Worm (Caenorhabditis elegans) whole organism, L4 larva: ENCODE results near the gene B0252.11.
A peak's percentile ranks its signal among the peaks of the same experiment; 100 is the strongest.

Source experiments
- D1046.2 ChIP-seq: fragments of 200-800 bp; sonication (Bioruptor generic); IDR thresholded peaks from 2 replicates; pipeline ENCODE4 v1.3.6; 2022; ENCODE audit warnings: missing genetic modification characterization, missing compliant biosample characterization
- F10B5.3 ChIP-seq: sonication (generic microtip); optimal IDR thresholded peaks from 2 replicates; lab custom pipeline; 2016; ENCODE audit warnings: mild to moderate bottlenecking, missing genetic modification characterization, missing compliant biosample characterization
- F44E2.7 ChIP-seq: fragments of 200-800 bp; sonication (Bioruptor generic); IDR thresholded peaks from 2 replicates; pipeline ENCODE4 v2.1.2; 2022; ENCODE audit warnings: missing genetic modification characterization, missing compliant biosample characterization
- R02D3.7 ChIP-seq: fragments of 150-350 bp; sonication (generic microtip); optimal IDR thresholded peaks from 3 replicates; lab custom pipeline; 2014; ENCODE audit warnings: missing biosample characterization, missing genetic modification characterization
- T26A8.4 ChIP-seq: fragments of 200-800 bp; sonication (Bioruptor generic); IDR thresholded peaks from 2 replicates; pipeline ENCODE4 v1.3.6; 2022; ENCODE audit warnings: missing genetic modification characterization, missing compliant biosample characterization
- Y48G9A.11 ChIP-seq: fragments of 200-800 bp; sonication (Bioruptor generic); IDR thresholded peaks from 2 replicates; pipeline ENCODE4 v1.3.6; 2022; ENCODE audit warnings: missing genetic modification reagents, missing genetic modification characterization, missing compliant biosample characterization
- Y75B8A.6 ChIP-seq: fragments of 200-800 bp; sonication (Bioruptor generic); IDR thresholded peaks from 2 replicates; pipeline ENCODE4 v1.3.6; 2022; ENCODE audit warnings: missing genetic modification reagents, missing genetic modification characterization, missing compliant biosample characterization
- aha-1 ChIP-seq: fragments of 150-350 bp; peaks from one replicate; lab custom pipeline; 2014; ENCODE audit warnings: missing biosample characterization, missing genetic modification characterization
- arid-1 ChIP-seq: fragments of 200-800 bp; sonication (Bioruptor generic); conservative IDR thresholded peaks from 2 replicates; pipeline ENCODE4 v1.3.6; 2022; ENCODE audit warnings: missing genetic modification reagents, missing genetic modification characterization, missing compliant biosample characterization
- ceh-28 ChIP-seq: fragments of 150-350 bp; optimal IDR thresholded peaks from 2 replicates; lab custom pipeline; 2014; ENCODE audit warnings: missing biosample characterization, missing genetic modification reagents, missing genetic modification characterization
- ceh-44 ChIP-seq: fragments of 200-800 bp; sonication (Bioruptor generic); IDR thresholded peaks from 2 replicates; pipeline ENCODE4 v1.3.6; 2022; ENCODE audit warnings: missing genetic modification reagents, missing genetic modification characterization, missing compliant biosample characterization
- ctbp-1 ChIP-seq: fragments of 200-800 bp; sonication (Bioruptor generic); IDR thresholded peaks from 2 replicates; pipeline ENCODE4 v1.3.6; 2022; ENCODE audit warnings: missing genetic modification reagents, missing genetic modification characterization, missing compliant biosample characterization
- daf-16 ChIP-seq, 3 experiments: sonication (generic microtip); optimal IDR thresholded peaks; 2 replicates each; lab custom pipeline; 2016 to 2017; ENCODE audit warnings: missing genetic modification characterization in 3 of 3, missing genetic modification reagents in 3 of 3, mild to moderate bottlenecking in 2 of 3, missing compliant biosample characterization in 2 of 3, missing biosample characterization in 1 of 3, moderate library complexity in 1 of 3
- daf-8 ChIP-seq: fragments of 200-800 bp; sonication (Bioruptor generic); IDR thresholded peaks from 2 replicates; pipeline ENCODE4 v1.3.6; 2022; ENCODE audit warnings: missing genetic modification characterization, missing compliant biosample characterization
- dmd-6 ChIP-seq: fragments of 200-800 bp; sonication (Bioruptor generic); IDR thresholded peaks from 2 replicates; pipeline ENCODE4 v1.3.6; 2022; ENCODE audit warnings: missing genetic modification reagents, missing genetic modification characterization, missing compliant biosample characterization
- dmd-8 ChIP-seq: fragments of 200-800 bp; sonication (Bioruptor generic); IDR thresholded peaks from 2 replicates; pipeline ENCODE4 v1.3.6; 2022; ENCODE audit warnings: missing genetic modification characterization, missing compliant biosample characterization
- dmd-9 ChIP-seq: fragments of 200-800 bp; sonication (Bioruptor generic); IDR thresholded peaks from 2 replicates; pipeline ENCODE4 v1.3.6; 2022; ENCODE audit warnings: missing genetic modification reagents, missing genetic modification characterization, missing compliant biosample characterization
- dpl-1 ChIP-seq: fragments of 150-350 bp; optimal IDR thresholded peaks from 2 replicates; lab custom pipeline; 2014; ENCODE audit warnings: missing biosample characterization, missing genetic modification reagents, missing genetic modification characterization
- dve-1 ChIP-seq: sonication (generic microtip); optimal IDR thresholded peaks from 2 replicates; lab custom pipeline; 2017; ENCODE audit warnings: antibody characterized with exemption, mild to moderate bottlenecking, missing genetic modification characterization, missing compliant biosample characterization; ENCODE audit not compliant: insufficient read depth
- egl-27 ChIP-seq: sonication (generic microtip); optimal IDR thresholded peaks from 3 replicates; lab custom pipeline; 2017; ENCODE audit warnings: missing biosample characterization, missing genetic modification reagents, missing genetic modification characterization
- fkh-10 ChIP-seq: fragments of 150-350 bp; optimal IDR thresholded peaks from 2 replicates; lab custom pipeline; 2014; ENCODE audit warnings: missing biosample characterization, missing genetic modification reagents, missing genetic modification characterization
- gei-8 ChIP-seq: fragments of 200-800 bp; sonication (Bioruptor generic); optimal IDR thresholded peaks from 2 replicates; lab custom pipeline; 2018; ENCODE audit warnings: mild to moderate bottlenecking, missing genetic modification characterization, missing compliant biosample characterization
- hlh-11 ChIP-seq: fragments of 200-800 bp; sonication (Bioruptor generic); optimal IDR thresholded peaks from 2 replicates; lab custom pipeline; 2018; ENCODE audit warnings: mild to moderate bottlenecking, missing genetic modification characterization, missing compliant biosample characterization
- lin-13 ChIP-seq: fragments of 150-350 bp; optimal IDR thresholded peaks from 2 replicates; lab custom pipeline; 2014; ENCODE audit warnings: missing biosample characterization, missing genetic modification reagents, missing genetic modification characterization
- lin-38 ChIP-seq: fragments of 200-800 bp; sonication (Bioruptor generic); IDR thresholded peaks from 2 replicates; pipeline ENCODE4 v1.3.6; 2022; ENCODE audit warnings: missing genetic modification reagents, missing genetic modification characterization, missing compliant biosample characterization
- lin-39 ChIP-seq: fragments of 150-350 bp; optimal IDR thresholded peaks from 2 replicates; lab custom pipeline; 2014; ENCODE audit warnings: missing biosample characterization, missing genetic modification reagents, missing genetic modification characterization
- lsy-2 ChIP-seq, 2 experiments: fragments of 150-350 bp in 1 of 2; sonication (generic microtip) in 1 of 2; optimal IDR thresholded peaks; 2 replicates each; lab custom pipeline; 2014 to 2017; ENCODE audit warnings: missing biosample characterization in 2 of 2, missing genetic modification characterization in 2 of 2
- madf-9 ChIP-seq: fragments of 200-800 bp; sonication (Bioruptor generic); conservative IDR thresholded peaks from 2 replicates; pipeline ENCODE4 v1.3.6; 2022; ENCODE audit warnings: missing genetic modification reagents, missing genetic modification characterization, missing compliant biosample characterization
- mep-1 ChIP-seq: fragments of 150-350 bp; sonication (generic microtip); optimal IDR thresholded peaks from 3 replicates; lab custom pipeline; 2014; ENCODE audit warnings: missing biosample characterization, missing genetic modification characterization
- mxl-3 ChIP-seq: fragments of 200-800 bp; sonication (Bioruptor generic); optimal IDR thresholded peaks from 2 replicates; lab custom pipeline; 2018; ENCODE audit warnings: mild to moderate bottlenecking, missing genetic modification characterization, missing compliant biosample characterization
- nhr-111 ChIP-seq: fragments of 200-800 bp; sonication (Bioruptor generic); optimal IDR thresholded peaks from 2 replicates; lab custom pipeline; 2018; ENCODE audit warnings: mild to moderate bottlenecking, missing genetic modification characterization, missing compliant biosample characterization
- nhr-237 ChIP-seq: sonication (generic microtip); optimal IDR thresholded peaks from 2 replicates; lab custom pipeline; 2017; ENCODE audit warnings: missing biosample characterization, missing genetic modification characterization
- nhr-41 ChIP-seq: fragments of 200-800 bp; sonication (Bioruptor generic); IDR thresholded peaks from 2 replicates; pipeline ENCODE4 v1.3.6; 2022; ENCODE audit warnings: missing genetic modification reagents, missing genetic modification characterization, missing compliant biosample characterization
- nhr-76 ChIP-seq: fragments of 150-350 bp; optimal IDR thresholded peaks from 2 replicates; lab custom pipeline; 2014; ENCODE audit warnings: missing biosample characterization, missing genetic modification characterization
- rbr-2 ChIP-seq: sonication (generic microtip); optimal IDR thresholded peaks from 2 replicates; lab custom pipeline; 2016; ENCODE audit warnings: missing genotype, missing genetic modification characterization, missing compliant biosample characterization
- spr-1 ChIP-seq: sonication (generic microtip); optimal IDR thresholded peaks from 2 replicates; lab custom pipeline; 2016; ENCODE audit warnings: mild to moderate bottlenecking, missing genetic modification characterization, missing compliant biosample characterization
- tag-97 ChIP-seq: fragments of 200-800 bp; sonication (Bioruptor generic); IDR thresholded peaks from 2 replicates; pipeline ENCODE4 v1.3.6; 2022; ENCODE audit warnings: missing genetic modification characterization, missing compliant biosample characterization
- unc-62 ChIP-seq, 3 experiments: fragments of 150-350 bp in 1 of 3; sonication (generic microtip); optimal IDR thresholded peaks in 2 of 3; peaks in 1 of 3; 1 replicate in 1 of 3; 2 replicates in 2 of 3; lab custom pipeline; 2014 to 2017; ENCODE audit warnings: missing biosample characterization in 3 of 3, missing genetic modification characterization in 3 of 3, missing genetic modification reagents in 3 of 3, missing genotype in 1 of 3
- zfp-2 ChIP-seq: sonication (generic microtip); optimal IDR thresholded peaks from 2 replicates; lab custom pipeline; 2016; ENCODE audit warnings: mild to moderate bottlenecking, missing genetic modification characterization, missing compliant biosample characterization
- zfp-3 ChIP-seq: fragments of 200-800 bp; sonication (Bioruptor generic); conservative IDR thresholded peaks from 2 replicates; pipeline ENCODE4 v1.3.6; 2022; ENCODE audit warnings: missing genetic modification reagents, missing genetic modification characterization, missing compliant biosample characterization

B0252.11 gene

DNA sequence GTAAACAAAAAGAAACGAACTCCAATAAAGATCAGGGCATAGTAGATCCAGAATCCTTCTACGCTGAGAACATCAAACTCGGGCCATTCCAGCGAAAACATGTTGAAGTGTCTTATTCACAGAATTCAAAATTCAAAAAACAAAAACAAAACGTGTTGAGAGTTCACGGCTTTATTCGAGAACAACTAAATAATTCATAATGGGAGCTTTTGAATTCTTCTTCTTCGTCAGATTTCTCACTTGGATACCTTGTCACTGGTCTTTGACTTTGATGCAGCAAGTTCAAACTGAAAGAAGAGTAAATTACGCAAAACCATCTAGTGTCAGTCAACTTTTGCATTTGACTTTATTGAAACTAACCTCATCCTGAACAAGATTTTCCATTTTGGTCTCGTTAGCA, at the start of gene B0252.11:
TSS of gene B0252.11 (minus strand) at position 101 of the 400 bp plus-strand sequence.
- TF ChIP-seq aha-1 (peak; percentile 42), mep-1 (tag; lab: Kevin White, UChicago) (no peak), tag-97 (GFP tag; lab: Robert Waterston, UW) (no peak), spr-1 (no peak), dmd-6 (GFP tag; lab: Robert Waterston, UW) (no peak)

DNA sequence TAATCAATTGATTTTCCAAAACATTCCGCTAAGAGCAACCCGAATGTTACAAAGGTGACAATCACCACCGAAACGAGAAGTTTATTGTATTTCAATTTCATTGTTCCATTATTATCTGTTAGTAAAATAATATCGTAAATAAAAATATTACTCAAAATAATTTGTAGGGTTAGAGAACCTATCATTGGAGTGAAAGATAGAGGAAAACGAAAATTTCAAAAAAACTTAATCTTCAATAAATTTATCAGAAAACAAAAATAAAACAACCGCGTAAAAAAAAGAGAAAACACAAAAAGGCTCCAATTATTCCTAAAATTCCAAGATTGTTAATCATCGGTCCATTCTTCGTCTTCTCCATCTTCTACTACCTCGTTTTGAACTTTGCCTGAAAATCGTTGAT, 48.0 kb upstream of the B0252.11 start, which contains the start of gene tra-2:
TSS of gene tra-2 (minus strand) at position 101 of the 400 bp plus-strand sequence.
- TF ChIP-seq mxl-3: no peak
- TF ChIP-seq rbr-2: no peak
- TF ChIP-seq daf-8 (GFP tag; lab: Robert Waterston, UW): no peak
- no peak for TF ChIP-seq ceh-44

DNA sequence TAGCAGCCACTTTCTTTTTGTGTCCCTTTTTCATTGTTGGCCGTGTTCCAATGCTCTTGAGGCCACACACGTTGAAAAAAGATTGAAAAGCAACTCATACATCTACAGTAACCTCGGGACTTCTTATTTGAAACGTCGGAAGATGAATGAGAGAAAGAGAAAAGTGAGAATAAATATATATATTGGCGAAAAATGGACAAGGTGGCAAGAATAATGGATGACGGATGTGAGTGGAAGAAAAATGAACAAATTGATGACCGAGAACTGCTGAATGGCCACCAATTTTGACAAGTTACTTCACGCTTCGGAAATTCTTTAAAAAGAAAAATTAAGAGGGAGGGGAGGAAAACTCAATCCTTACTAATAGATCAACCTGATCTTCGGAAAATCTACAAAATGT, 40.5 kb upstream of the B0252.11 start:
- no peak for TF ChIP-seq dpl-1 (GFP tag; lab: Kevin White, UChicago)
- TF ChIP-seq unc-62 (GFP tag; optimal IDR thresholded peaks at IDR 0.05 in 1 of 2; lab: Kevin White, UChicago): peak in 1 of 2 experiments; percentile 95
- no peak for TF ChIP-seq unc-62 (tag; optimal IDR thresholded peaks at IDR 0.05; lab: Kevin White, UChicago)

DNA sequence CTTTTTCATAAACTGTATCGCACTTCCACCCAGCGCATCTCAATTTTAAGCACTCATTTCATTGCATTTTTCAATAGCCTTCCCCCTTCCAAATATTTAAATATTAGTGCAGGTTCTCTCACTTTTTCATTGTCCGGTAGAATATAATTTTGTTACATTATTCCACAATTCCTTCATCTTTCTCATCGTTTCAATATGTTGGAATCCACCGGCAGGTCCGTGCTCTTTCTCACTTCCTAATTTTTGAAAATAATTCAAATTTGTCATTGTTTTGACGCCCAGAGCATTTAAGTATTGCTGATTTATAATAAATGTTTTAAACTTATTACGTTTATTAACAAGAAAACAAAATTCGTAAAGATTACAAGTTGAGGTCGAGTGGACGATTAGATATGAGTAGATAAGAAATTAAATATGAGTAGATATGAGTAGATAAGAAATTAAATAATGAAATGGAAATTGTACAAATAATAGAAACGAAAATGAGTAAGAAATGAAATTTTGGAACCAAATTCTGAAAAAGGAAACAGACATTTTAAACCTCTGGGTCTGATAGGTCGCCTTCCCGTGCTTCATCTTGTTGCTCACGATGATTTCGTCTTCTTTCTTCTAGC, 37.6 kb upstream of the B0252.11 start:
- TF ChIP-seq gei-8 (GFP tag; lab: Kevin White, UChicago) (no peak), daf-16 (GFP tag; optimal IDR thresholded peaks at IDR 0.05; lab: Kevin White, UChicago) (no peak), daf-16 (tag; optimal IDR thresholded peaks at IDR 0.05; lab: Kevin White, UChicago) (peak; percentile 33), madf-9 (GFP tag; lab: Robert Waterston, UW) (no peak), ceh-28 (tag; lab: Kevin White, UChicago) (no peak), Y48G9A.11 (no peak), dmd-6 (GFP tag; lab: Robert Waterston, UW) (no peak), arid-1 (GFP tag; lab: Robert Waterston, UW) (peak; percentile 35; the same call in 1 of the 2 replicates), lsy-2 (tag; optimal IDR thresholded peaks at IDR 0.05; lab: Kevin White, UChicago) (peak in 1 of 2 experiments; percentile 12), dve-1 (tag; lab: Kevin White, UChicago) (peak; percentile 10), lin-38 (GFP tag; lab: Robert Waterston, UW) (peak; percentile 14; the same call in 1 of the 2 replicates), aha-1 (peak; percentile 92), nhr-111 (GFP tag; lab: Kevin White, UChicago) (no peak)

DNA sequence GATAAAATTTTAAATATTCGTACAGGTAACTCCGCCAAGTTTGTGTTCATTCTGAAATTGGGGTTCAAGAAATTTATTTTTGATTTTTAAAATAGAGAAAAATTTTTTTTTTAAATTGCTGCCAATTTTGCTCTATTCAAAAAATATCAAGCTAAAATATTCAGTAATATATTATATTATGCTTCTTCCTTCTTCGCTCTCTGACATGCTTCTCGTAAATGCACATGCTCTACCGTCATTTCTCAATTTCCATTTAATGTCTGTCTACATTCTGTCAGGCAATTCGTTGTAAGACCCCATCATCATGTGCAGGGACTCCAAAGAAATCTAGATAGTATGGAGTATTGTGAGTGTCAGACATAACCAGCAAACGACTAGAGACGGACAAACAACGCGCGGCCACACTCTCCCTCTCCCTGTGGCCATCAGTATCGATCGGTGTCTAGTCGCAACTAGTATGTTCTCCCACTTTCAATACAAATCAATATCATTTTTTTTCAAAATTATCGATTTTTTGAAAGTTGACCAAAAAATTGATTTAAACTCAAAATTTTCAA, 33.7 kb upstream of the B0252.11 start, which contains the start of the genes malt-1 and ceh-38:
TSS of gene malt-1 (minus strand) at position 51 of the 557 bp plus-strand sequence.
TSS of gene ceh-38 (plus strand) at position 277 of the 557 bp plus-strand sequence.
- peak; percentile 96 for TF ChIP-seq hlh-11
- TF ChIP-seq dmd-9 (GFP tag; lab: Robert Waterston, UW): no peak
- 0 out of 2 replicates have a peak, but pooled peaks have one; percentile 12 for TF ChIP-seq nhr-41
- no peak for TF ChIP-seq zfp-3
- TF ChIP-seq zfp-2 (tag; lab: Kevin White, UChicago): peak; percentile 59
- TF ChIP-seq Y75B8A.6 (GFP tag; lab: Robert Waterston, UW): no peak
- peak; percentile 74 for TF ChIP-seq F10B5.3
- no peak for TF ChIP-seq egl-27 (tag; lab: Kevin White, UChicago)
- peak; percentile 97 for TF ChIP-seq fkh-10 (GFP tag; lab: Kevin White, UChicago)
- peak; percentile 98 for TF ChIP-seq dve-1 (tag; lab: Kevin White, UChicago)
- TF ChIP-seq ctbp-1 (GFP tag; lab: Robert Waterston, UW): peak; percentile 88
- peak; percentile 88 for TF ChIP-seq T26A8.4
- TF ChIP-seq nhr-76 (tag; lab: Kevin White, UChicago): no peak
- TF ChIP-seq D1046.2 (GFP tag; lab: Robert Waterston, UW): no peak
- peak; percentile 65 for TF ChIP-seq R02D3.7 (tag; lab: Kevin White, UChicago)
- no peak for TF ChIP-seq nhr-237 (tag; lab: Kevin White, UChicago)
- no peak for TF ChIP-seq dmd-8 (GFP tag; lab: Robert Waterston, UW)
- TF ChIP-seq lin-39: peak; percentile 65
- 0 out of 2 replicates have a peak, but pooled peaks have one; percentile 15 for TF ChIP-seq F44E2.7 (GFP tag; lab: Robert Waterston, UW)
- no peak for TF ChIP-seq gei-8 (GFP tag; lab: Kevin White, UChicago)
- peak in 1 of 2 experiments; percentile 100 for TF ChIP-seq unc-62 (GFP tag; optimal IDR thresholded peaks at IDR 0.05 in 1 of 2; lab: Kevin White, UChicago)
- no peak for TF ChIP-seq unc-62 (tag; optimal IDR thresholded peaks at IDR 0.05; lab: Kevin White, UChicago)
- TF ChIP-seq lin-13 (GFP tag; lab: Kevin White, UChicago): peak; percentile 88
- peak; percentile 73 for TF ChIP-seq lin-38 (GFP tag; lab: Robert Waterston, UW)
